Worm (Caenorhabditis elegans) whole organism, L4/young adult: ENCODE data around the gene oac-56.

ENCODE experiments used
- W03F9.2 ChIP-seq: fragments of 150-350 bp; optimal IDR thresholded peaks from 2 replicates; lab custom pipeline; 2014; ENCODE audit warnings: missing biosample characterization, missing genetic modification characterization
- him-1 ChIP-seq: sonication (generic microtip); optimal IDR thresholded peaks from 2 replicates; lab custom pipeline; 2016; ENCODE audit warnings: missing genotype, missing genetic modification reagents, missing genetic modification characterization, missing compliant biosample characterization

- TF ChIP-seq him-1 (tag; lab: Kevin White, UChicago) (no peak), W03F9.2 (tag; lab: Kevin White, UChicago) (no peak)
Measured at ce11 chrIV:14361189-14361588, 10.6 kb upstream of the oac-56 start, which contains the start of gene ssu-2.
